Worm (Caenorhabditis elegans): ENCODE data around the gene nhr-281.

- TF ChIP-seq nhr-28 (tag; optimal IDR thresholded peaks at IDR 0.05) (no peak), mdl-1 (tag; optimal IDR thresholded peaks at IDR 0.05) (no peak), ama-1 (optimal IDR thresholded peaks at IDR 0.05) (peak; percentile 4), ceh-16 (tag; optimal IDR thresholded peaks at IDR 0.05) (no peak), elt-3 (tag; optimal IDR thresholded peaks at IDR 0.05) (no peak), ztf-11 (tag; optimal IDR thresholded peaks at IDR 0.05) (no peak), pha-4 (tag; optimal IDR thresholded peaks at IDR 0.05) (peak; percentile 97)
Measured at ce11 chrX:14146740-14147140, 33.5 kb upstream of the nhr-281 start.

Measured in whole organism, L3 larva.